Worm (Caenorhabditis elegans): ENCODE results near the gene srbc-76.

ce11 chrV:15274757-15275156, 22.6 kb downstream of the srbc-76 start, which contains the start of gene srw-16:
- TF ChIP-seq unc-62 (GFP tag; optimal IDR thresholded peaks at IDR 0.05) (no peak), nhr-237 (tag; optimal IDR thresholded peaks at IDR 0.05) (no peak), pha-4 (tag; optimal IDR thresholded peaks at IDR 0.05) (no peak), snpc-4 (tag; optimal IDR thresholded peaks at IDR 0.05) (no peak), ztf-11 (tag; optimal IDR thresholded peaks at IDR 0.05) (no peak), aly-2 (tag; optimal IDR thresholded peaks at IDR 0.05) (no peak), ztf-4 (tag; optimal IDR thresholded peaks at IDR 0.05) (no peak)

All from whole organism, L3 larva.